Worm (Caenorhabditis elegans) whole organism, L1 larva: ENCODE results near the gene lipl-4.

Experiments used
- C16A3.4 ChIP-seq: fragments of 150-350 bp; optimal IDR thresholded peaks from 2 replicates; lab custom pipeline; 2014; ENCODE audit warnings: missing biosample characterization, missing genetic modification characterization
- ama-1 ChIP-seq: fragments of 150-350 bp; optimal IDR thresholded peaks from 2 replicates; lab custom pipeline; 2014
- blmp-1 ChIP-seq: fragments of 150-350 bp; optimal IDR thresholded peaks from 2 replicates; lab custom pipeline; 2014; ENCODE audit warnings: missing biosample characterization, missing genetic modification characterization
- ceh-63 ChIP-seq: fragments of 200-800 bp; sonication (Bioruptor generic); optimal IDR thresholded peaks from 2 replicates; lab custom pipeline; 2018; ENCODE audit warnings: mild to moderate bottlenecking, missing genetic modification characterization, missing compliant biosample characterization
- ceh-8 ChIP-seq: fragments of 200-800 bp; sonication (Bioruptor generic); optimal IDR thresholded peaks from 2 replicates; lab custom pipeline; 2018; ENCODE audit warnings: mild to moderate bottlenecking, missing genetic modification characterization, moderate library complexity, missing compliant biosample characterization
- ceh-88 ChIP-seq: fragments of 200-800 bp; sonication (Bioruptor generic); IDR thresholded peaks from 2 replicates; pipeline ENCODE4 v1.3.6; 2022; ENCODE audit warnings: missing genetic modification characterization, missing compliant biosample characterization
- ceh-90 ChIP-seq: sonication (generic microtip); optimal IDR thresholded peaks from 2 replicates; lab custom pipeline; 2016; ENCODE audit warnings: missing genetic modification characterization, missing compliant biosample characterization
- dpl-1 ChIP-seq, 3 experiments: fragments of 150-350 bp in 2 of 3; sonication (generic microtip) in 1 of 3; optimal IDR thresholded peaks; 2 replicates each; lab custom pipeline; 2014 to 2017; ENCODE audit warnings: missing biosample characterization in 3 of 3, missing genetic modification characterization in 3 of 3, missing genetic modification reagents in 3 of 3
- dsc-1 ChIP-seq: sonication (generic microtip); optimal IDR thresholded peaks from 2 replicates; lab custom pipeline; 2016; ENCODE audit warnings: mild to moderate bottlenecking, missing genetic modification characterization, missing compliant biosample characterization
- efl-1 ChIP-seq, 4 experiments: fragments of 150-350 bp; optimal IDR thresholded peaks in 3 of 4; peaks in 1 of 4; 1 replicate in 1 of 4; 2 replicates in 3 of 4; lab custom pipeline; 2014; ENCODE audit warnings: missing biosample characterization in 2 of 4, missing genetic modification characterization in 2 of 4, missing genetic modification reagents in 2 of 4
- egl-13 ChIP-seq: sonication (generic microtip); optimal IDR thresholded peaks from 2 replicates; lab custom pipeline; 2016; ENCODE audit warnings: missing genotype, missing genetic modification reagents, missing genetic modification characterization, missing compliant biosample characterization
- elt-3 ChIP-seq, 6 experiments: fragments of 150-350 bp in 1 of 6; sonication (generic microtip); optimal IDR thresholded peaks; 2 replicates each; lab custom pipeline; 2017 to 2018; ENCODE audit warnings: missing biosample characterization in 6 of 6, missing genetic modification characterization in 6 of 6, inconsistent platforms in 1 of 6
- fkh-10 ChIP-seq: sonication (generic microtip); optimal IDR thresholded peaks from 2 replicates; lab custom pipeline; 2017; ENCODE audit warnings: missing biosample characterization, missing genetic modification reagents, missing genetic modification characterization
- fos-1 ChIP-seq: fragments of 150-350 bp; optimal IDR thresholded peaks from 2 replicates; lab custom pipeline; 2014; ENCODE audit warnings: missing biosample characterization, missing genetic modification characterization
- hpl-2 ChIP-seq: fragments of 150-350 bp; optimal IDR thresholded peaks from 2 replicates; lab custom pipeline; 2014; ENCODE audit warnings: missing biosample characterization, missing genetic modification reagents, missing genetic modification characterization
- irx-1 ChIP-seq: sonication (generic microtip); optimal IDR thresholded peaks from 2 replicates; lab custom pipeline; 2016; ENCODE audit warnings: missing genetic modification characterization, missing compliant biosample characterization
- lin-14 ChIP-seq: fragments of 200-800 bp; sonication (Bioruptor generic); optimal IDR thresholded peaks from 2 replicates; lab custom pipeline; 2018; ENCODE audit warnings: mild to moderate bottlenecking, missing genetic modification characterization, moderate library complexity, missing compliant biosample characterization
- lin-35 ChIP-seq, 2 experiments: fragments of 150-350 bp; optimal IDR thresholded peaks; 2 replicates each; lab custom pipeline; 2014; ENCODE audit warnings: missing biosample characterization in 2 of 2, missing genetic modification characterization in 2 of 2, missing genetic modification reagents in 2 of 2
- lin-39 ChIP-seq: fragments of 150-350 bp; optimal IDR thresholded peaks from 2 replicates; lab custom pipeline; 2014; ENCODE audit warnings: missing biosample characterization, missing genetic modification reagents, missing genetic modification characterization
- mdl-1 ChIP-seq, 2 experiments: fragments of 150-350 bp; optimal IDR thresholded peaks; 2 replicates each; lab custom pipeline; 2014 to 2017; ENCODE audit warnings: missing biosample characterization in 2 of 2, missing genetic modification characterization in 2 of 2, inconsistent platforms in 1 of 2
- mep-1 ChIP-seq: fragments of 150-350 bp; optimal IDR thresholded peaks from 2 replicates; lab custom pipeline; 2014; ENCODE audit warnings: missing biosample characterization, missing genetic modification characterization
- nhr-19 ChIP-seq: fragments of 200-800 bp; sonication (Bioruptor generic); conservative IDR thresholded peaks from 2 replicates; pipeline ENCODE4 v1.3.6; 2022; ENCODE audit warnings: missing genetic modification characterization, missing compliant biosample characterization
- nhr-20 ChIP-seq: sonication (generic microtip); optimal IDR thresholded peaks from 2 replicates; lab custom pipeline; 2016; ENCODE audit warnings: mild to moderate bottlenecking, missing genetic modification characterization, missing compliant biosample characterization
- nhr-76 ChIP-seq: sonication (generic microtip); optimal IDR thresholded peaks from 2 replicates; lab custom pipeline; 2017; ENCODE audit warnings: missing biosample characterization, missing genetic modification characterization
- nhr-77 ChIP-seq: fragments of 150-350 bp; optimal IDR thresholded peaks from 2 replicates; lab custom pipeline; 2014; ENCODE audit warnings: missing biosample characterization, missing genetic modification characterization
- nhr-90 ChIP-seq: sonication (generic microtip); optimal IDR thresholded peaks from 2 replicates; lab custom pipeline; 2016; ENCODE audit warnings: mild to moderate bottlenecking, missing genetic modification characterization, missing compliant biosample characterization; ENCODE audit not compliant: poor library complexity
- pag-3 ChIP-seq: sonication (generic microtip); optimal IDR thresholded peaks from 2 replicates; lab custom pipeline; 2017; ENCODE audit warnings: missing genetic modification characterization, mild to moderate bottlenecking, missing compliant biosample characterization, antibody characterized with exemption, borderline replicate concordance; ENCODE audit not compliant: insufficient read depth
- rnt-1 ChIP-seq: sonication (generic microtip); optimal IDR thresholded peaks from 2 replicates; lab custom pipeline; 2016; ENCODE audit warnings: mild to moderate bottlenecking, missing genetic modification characterization, moderate library complexity, missing compliant biosample characterization
- snpc-4 ChIP-seq: fragments of 150-350 bp; optimal IDR thresholded peaks from 2 replicates; lab custom pipeline; 2014; ENCODE audit warnings: missing biosample characterization, missing genetic modification characterization
- snu-23 ChIP-seq: sonication (generic microtip); optimal IDR thresholded peaks from 2 replicates; lab custom pipeline; 2016; ENCODE audit warnings: missing genetic modification characterization, missing compliant biosample characterization
- sox-4 ChIP-seq: sonication (generic microtip); optimal IDR thresholded peaks from 2 replicates; lab custom pipeline; 2016; ENCODE audit warnings: missing genetic modification characterization, missing compliant biosample characterization
- sup-37 ChIP-seq: fragments of 200-800 bp; sonication (Bioruptor generic); optimal IDR thresholded peaks from 2 replicates; lab custom pipeline; 2018; ENCODE audit warnings: mild to moderate bottlenecking, missing genetic modification characterization, missing compliant biosample characterization
- swsn-7 ChIP-seq: sonication (generic microtip); optimal IDR thresholded peaks from 2 replicates; lab custom pipeline; 2016; ENCODE audit warnings: missing genetic modification characterization, missing compliant biosample characterization
- tlp-1 ChIP-seq: fragments of 150-350 bp; optimal IDR thresholded peaks from 2 replicates; lab custom pipeline; 2014; ENCODE audit warnings: missing biosample characterization, missing genetic modification characterization
- vab-15 ChIP-seq: sonication (generic microtip); optimal IDR thresholded peaks from 2 replicates; lab custom pipeline; 2017; ENCODE audit warnings: missing genotype, mild to moderate bottlenecking, missing genetic modification characterization, missing compliant biosample characterization
- xbp-1 ChIP-seq: sonication (generic microtip); optimal IDR thresholded peaks from 2 replicates; lab custom pipeline; 2016; ENCODE audit warnings: missing genetic modification characterization, missing compliant biosample characterization
- zip-4 ChIP-seq: fragments of 200-800 bp; sonication (Bioruptor generic); optimal IDR thresholded peaks from 2 replicates; lab custom pipeline; 2018; ENCODE audit warnings: mild to moderate bottlenecking, missing genetic modification characterization, moderate library complexity, missing compliant biosample characterization
- ztf-11 ChIP-seq, 2 experiments: sonication (generic microtip); optimal IDR thresholded peaks; 2 replicates each; lab custom pipeline; 2016 to 2017; ENCODE audit warnings: missing genetic modification characterization in 2 of 2, missing biosample characterization in 1 of 2, missing compliant biosample characterization in 1 of 2
- ztf-4 ChIP-seq: fragments of 150-350 bp; optimal IDR thresholded peaks from 2 replicates; lab custom pipeline; 2014; ENCODE audit warnings: missing biosample characterization, missing genetic modification characterization

lipl-4 gene

ce11 chrV:6546450-6547171, 3.4 kb upstream of the lipl-4 start, which contains the start of gene dre-1:
Gene dre-1, minus strand, starts transcription at chrV:6546500.
- no peak for TF ChIP-seq efl-1 (optimal IDR thresholded peaks at IDR 0.05; lab: Kevin White, UChicago)
- TF ChIP-seq efl-1 (GFP tag; optimal IDR thresholded peaks at IDR 0.05 in 1 of 2; lab: Kevin White, UChicago): peak in 1 of 2 experiments; percentile 35
- TF ChIP-seq lin-35 (GFP tag; optimal IDR thresholded peaks at IDR 0.05; lab: Kevin White, UChicago): peak in 1 of 2 experiments; percentile 12
- no peak for TF ChIP-seq sup-37 (GFP tag; lab: Kevin White, UChicago)

- TF ChIP-seq efl-1 (optimal IDR thresholded peaks at IDR 0.05; lab: Kevin White, UChicago): no peak
- TF ChIP-seq efl-1 (GFP tag; optimal IDR thresholded peaks at IDR 0.05 in 1 of 2; lab: Kevin White, UChicago): peak in 1 of 2 experiments; percentile 21
- no peak for TF ChIP-seq lin-39
- TF ChIP-seq, all 84 proteins: peak for 1
Observed at ce11 chrV:6548309-6548708, 1.7 kb upstream of the lipl-4 start.

ce11 chrV:6549148-6549547, 823 bp upstream of the lipl-4 start, which contains the start of gene K04A8.20:
Gene K04A8.20, plus strand, starts transcription at chrV:6549448.
- TF ChIP-seq nhr-20: no peak
- TF ChIP-seq ama-1 (lab: Kevin White, UChicago): no peak
- no peak for TF ChIP-seq sox-4 (tag; lab: Kevin White, UChicago)
- TF ChIP-seq ceh-90 (tag; lab: Kevin White, UChicago): no peak
- no peak for TF ChIP-seq hpl-2 (GFP tag; lab: Kevin White, UChicago)
- no peak for TF ChIP-seq snu-23 (GFP tag; lab: Kevin White, UChicago)
- no peak for TF ChIP-seq efl-1 (optimal IDR thresholded peaks at IDR 0.05; lab: Kevin White, UChicago)
- TF ChIP-seq efl-1 (GFP tag; optimal IDR thresholded peaks at IDR 0.05 in 1 of 2; lab: Kevin White, UChicago): peak in 1 of 2 experiments; percentile 83

ce11 chrV:6551707-6552390, 1.9 kb downstream of the lipl-4 start, which contains the start of gene twk-10:
Gene twk-10, plus strand, starts transcription at chrV:6552340.
- peak; percentile 45 for TF ChIP-seq rnt-1 (tag; lab: Kevin White, UChicago)
- peak; percentile 52 for TF ChIP-seq mep-1 (tag; lab: Kevin White, UChicago)
- TF ChIP-seq C16A3.4 (tag; lab: Kevin White, UChicago): peak; percentile 28
- no peak for TF ChIP-seq nhr-76 (tag; lab: Kevin White, UChicago)
- TF ChIP-seq lin-14: peak; percentile 17
- peak; percentile 3 for TF ChIP-seq dsc-1
- TF ChIP-seq elt-3 (tag; optimal IDR thresholded peaks at IDR 0.05; lab: Kevin White, UChicago): peak in 1 of 6 experiments; percentile 10
- peak; percentile 24 for TF ChIP-seq swsn-7 (tag; lab: Kevin White, UChicago)
- peak; percentile 27 for TF ChIP-seq irx-1
- peak; percentile 42 for TF ChIP-seq nhr-90
- peak; percentile 21 to 48 for TF ChIP-seq lin-35 (GFP tag; optimal IDR thresholded peaks at IDR 0.05; lab: Kevin White, UChicago)
- TF ChIP-seq snu-23 (GFP tag; lab: Kevin White, UChicago): peak; percentile 42
- no peak for TF ChIP-seq ama-1 (lab: Kevin White, UChicago)
- peak; percentile 28 for TF ChIP-seq nhr-77 (tag; lab: Kevin White, UChicago)
- peak in 1 of 3 experiments; percentile 35 for TF ChIP-seq dpl-1 (GFP tag; optimal IDR thresholded peaks at IDR 0.05; lab: Kevin White, UChicago)
- no peak for TF ChIP-seq pag-3 (tag; lab: Kevin White, UChicago)
- peak; percentile 44 for TF ChIP-seq nhr-19 (GFP tag; lab: Robert Waterston, UW)
- peak; percentile 18 to 36 for TF ChIP-seq efl-1 (optimal IDR thresholded peaks at IDR 0.05; lab: Kevin White, UChicago)
- peak in 1 of 2 experiments; percentile 94 for TF ChIP-seq efl-1 (GFP tag; optimal IDR thresholded peaks at IDR 0.05 in 1 of 2; lab: Kevin White, UChicago)
- no peak for TF ChIP-seq blmp-1 (tag; lab: Kevin White, UChicago)
- peak in 1 of 2 experiments; percentile 42 for TF ChIP-seq mdl-1 (tag; optimal IDR thresholded peaks at IDR 0.05; lab: Kevin White, UChicago)
- TF ChIP-seq ztf-11 (tag; optimal IDR thresholded peaks at IDR 0.05; lab: Kevin White, UChicago): no peak
- peak; percentile 15 for TF ChIP-seq xbp-1 (tag; lab: Kevin White, UChicago)
- peak; percentile 47 for TF ChIP-seq nhr-20

ce11 chrV:6554308-6554707, 4.3 kb downstream of the lipl-4 start, which contains the start of gene K04A8.19:
Gene K04A8.19, minus strand, starts transcription at chrV:6554408.
- no peak for TF ChIP-seq dsc-1
- no peak for TF ChIP-seq tlp-1 (tag; lab: Kevin White, UChicago)
- TF ChIP-seq ceh-88 (GFP tag; lab: Robert Waterston, UW): no peak
- TF ChIP-seq mep-1 (tag; lab: Kevin White, UChicago): no peak
- TF ChIP-seq fos-1 (tag; lab: Kevin White, UChicago): no peak
- TF ChIP-seq vab-15 (tag; lab: Kevin White, UChicago): no peak
- no peak for TF ChIP-seq ama-1 (lab: Kevin White, UChicago)
- no peak for TF ChIP-seq ztf-4 (tag; lab: Kevin White, UChicago)
- no peak for TF ChIP-seq fkh-10 (GFP tag; lab: Kevin White, UChicago)
- TF ChIP-seq zip-4 (GFP tag; lab: Kevin White, UChicago): no peak
- no peak for TF ChIP-seq ceh-63 (GFP tag; lab: Kevin White, UChicago)
- no peak for TF ChIP-seq egl-13
- no peak for TF ChIP-seq snpc-4 (tag; lab: Kevin White, UChicago)
- no peak for TF ChIP-seq nhr-19 (GFP tag; lab: Robert Waterston, UW)
- no peak for TF ChIP-seq ceh-8 (GFP tag; lab: Kevin White, UChicago)
- TF ChIP-seq elt-3 (tag; optimal IDR thresholded peaks at IDR 0.05; lab: Kevin White, UChicago): no peak
